Worm (Caenorhabditis elegans) whole organism, L4 larva: ENCODE data around the gene aagr-2.
"Not testable (repeated sequence)": the region's sequence is repeated elsewhere in the genome, so short reads cannot be mapped to it uniquely, and the experiment has no call there.

Experiments
- F26F4.8 ChIP-seq: fragments of 200-800 bp; sonication (Bioruptor generic); conservative IDR thresholded peaks from 2 replicates; pipeline ENCODE4 v1.3.6; 2022; ENCODE audit warnings: missing genetic modification characterization, missing compliant biosample characterization
- F49E8.2 ChIP-seq: sonication (generic microtip); optimal IDR thresholded peaks from 2 replicates; lab custom pipeline; 2016; ENCODE audit warnings: missing compliant biosample characterization, mild to moderate bottlenecking, missing genetic modification characterization, borderline replicate concordance
- T26A8.4 ChIP-seq: fragments of 200-800 bp; sonication (Bioruptor generic); IDR thresholded peaks from 2 replicates; pipeline ENCODE4 v1.3.6; 2022; ENCODE audit warnings: missing genetic modification characterization, missing compliant biosample characterization
- Y105C5A.15 ChIP-seq: fragments of 200-800 bp; sonication (Bioruptor generic); IDR thresholded peaks from 2 replicates; pipeline ENCODE4 v1.3.6; 2022; ENCODE audit warnings: missing genetic modification characterization, missing compliant biosample characterization
- Y48G9A.11 ChIP-seq: fragments of 200-800 bp; sonication (Bioruptor generic); IDR thresholded peaks from 2 replicates; pipeline ENCODE4 v1.3.6; 2022; ENCODE audit warnings: missing genetic modification reagents, missing genetic modification characterization, missing compliant biosample characterization
- ZK337.2 ChIP-seq: fragments of 200-800 bp; sonication (Bioruptor generic); IDR thresholded peaks from 2 replicates; pipeline ENCODE4 v1.3.6; 2022; ENCODE audit warnings: missing genetic modification reagents, missing genetic modification characterization, missing compliant biosample characterization
- aha-1 ChIP-seq: fragments of 150-350 bp; peaks from one replicate; lab custom pipeline; 2014; ENCODE audit warnings: missing biosample characterization, missing genetic modification characterization
- aly-2 ChIP-seq: sonication (generic microtip); optimal IDR thresholded peaks from 2 replicates; lab custom pipeline; 2018; ENCODE audit warnings: missing biosample characterization, missing genetic modification characterization
- arid-1 ChIP-seq: fragments of 200-800 bp; sonication (Bioruptor generic); conservative IDR thresholded peaks from 2 replicates; pipeline ENCODE4 v1.3.6; 2022; ENCODE audit warnings: missing genetic modification reagents, missing genetic modification characterization, missing compliant biosample characterization
- ceh-44 ChIP-seq: fragments of 200-800 bp; sonication (Bioruptor generic); IDR thresholded peaks from 2 replicates; pipeline ENCODE4 v1.3.6; 2022; ENCODE audit warnings: missing genetic modification reagents, missing genetic modification characterization, missing compliant biosample characterization
- dmd-6 ChIP-seq: fragments of 200-800 bp; sonication (Bioruptor generic); IDR thresholded peaks from 2 replicates; pipeline ENCODE4 v1.3.6; 2022; ENCODE audit warnings: missing genetic modification reagents, missing genetic modification characterization, missing compliant biosample characterization
- dmd-8 ChIP-seq: fragments of 200-800 bp; sonication (Bioruptor generic); IDR thresholded peaks from 2 replicates; pipeline ENCODE4 v1.3.6; 2022; ENCODE audit warnings: missing genetic modification characterization, missing compliant biosample characterization
- dve-1 ChIP-seq: sonication (generic microtip); optimal IDR thresholded peaks from 2 replicates; lab custom pipeline; 2017; ENCODE audit warnings: antibody characterized with exemption, mild to moderate bottlenecking, missing genetic modification characterization, missing compliant biosample characterization; ENCODE audit not compliant: insufficient read depth
- egl-43 ChIP-seq: fragments of 200-800 bp; sonication (Bioruptor generic); IDR thresholded peaks from 2 replicates; pipeline ENCODE4 v1.3.6; 2022; ENCODE audit warnings: missing genetic modification reagents, missing genetic modification characterization, missing compliant biosample characterization
- hlh-11 ChIP-seq: fragments of 200-800 bp; sonication (Bioruptor generic); optimal IDR thresholded peaks from 2 replicates; lab custom pipeline; 2018; ENCODE audit warnings: mild to moderate bottlenecking, missing genetic modification characterization, missing compliant biosample characterization
- jun-1 ChIP-seq: fragments of 150-350 bp; optimal IDR thresholded peaks from 2 replicates; lab custom pipeline; 2014; ENCODE audit warnings: missing biosample characterization, missing genetic modification reagents, missing genetic modification characterization
- lir-3 ChIP-seq: sonication (generic microtip); optimal IDR thresholded peaks from 2 replicates; lab custom pipeline; 2016; ENCODE audit warnings: mild to moderate bottlenecking, missing genetic modification characterization, missing compliant biosample characterization
- lsy-2 ChIP-seq, 2 experiments: fragments of 150-350 bp in 1 of 2; sonication (generic microtip) in 1 of 2; optimal IDR thresholded peaks; 2 replicates each; lab custom pipeline; 2014 to 2017; ENCODE audit warnings: missing biosample characterization in 2 of 2, missing genetic modification characterization in 2 of 2
- mdt-29 ChIP-seq: fragments of 200-800 bp; sonication (Bioruptor generic); IDR thresholded peaks from 2 replicates; pipeline ENCODE4 v1.3.6; 2022; ENCODE audit warnings: missing genetic modification reagents, missing genetic modification characterization, missing compliant biosample characterization
- nhr-237 ChIP-seq: sonication (generic microtip); optimal IDR thresholded peaks from 2 replicates; lab custom pipeline; 2017; ENCODE audit warnings: missing biosample characterization, missing genetic modification characterization
- nhr-28 ChIP-seq: fragments of 150-350 bp; optimal IDR thresholded peaks from 2 replicates; lab custom pipeline; 2014; ENCODE audit warnings: missing biosample characterization, missing genetic modification characterization
- nhr-42 ChIP-seq: fragments of 200-800 bp; sonication (Bioruptor generic); IDR thresholded peaks from 2 replicates; pipeline ENCODE4 v1.3.6; 2022; ENCODE audit warnings: missing genetic modification characterization, missing compliant biosample characterization
- pqm-1 ChIP-seq: sonication (generic microtip); optimal IDR thresholded peaks from 2 replicates; lab custom pipeline; 2017; ENCODE audit warnings: missing biosample characterization, missing genetic modification characterization
- skn-1 ChIP-seq: fragments of 150-350 bp; optimal IDR thresholded peaks from 2 replicates; lab custom pipeline; 2014; ENCODE audit warnings: missing biosample characterization, missing genetic modification characterization
- spr-1 ChIP-seq: sonication (generic microtip); optimal IDR thresholded peaks from 2 replicates; lab custom pipeline; 2016; ENCODE audit warnings: mild to moderate bottlenecking, missing genetic modification characterization, missing compliant biosample characterization
- tra-1 ChIP-seq: fragments of 200-800 bp; sonication (Bioruptor generic); IDR thresholded peaks from 2 replicates; pipeline ENCODE4 v1.3.6; 2022; ENCODE audit warnings: missing genetic modification reagents, missing genetic modification characterization, missing compliant biosample characterization
- unc-130 ChIP-seq: sonication (generic microtip); optimal IDR thresholded peaks from 2 replicates; lab custom pipeline; 2016; ENCODE audit warnings: missing genetic modification reagents, missing genetic modification characterization, missing compliant biosample characterization
- unc-62 ChIP-seq, 3 experiments: fragments of 150-350 bp in 1 of 3; sonication (generic microtip); optimal IDR thresholded peaks in 2 of 3; peaks in 1 of 3; 1 replicate in 1 of 3; 2 replicates in 2 of 3; lab custom pipeline; 2014 to 2017; ENCODE audit warnings: missing biosample characterization in 3 of 3, missing genetic modification characterization in 3 of 3, missing genetic modification reagents in 3 of 3, missing genotype in 1 of 3
- vab-7 ChIP-seq: fragments of 200-800 bp; sonication (Bioruptor generic); IDR thresholded peaks from 2 replicates; pipeline ENCODE4 v1.3.6; 2022; ENCODE audit warnings: missing genetic modification reagents, missing genetic modification characterization, missing compliant biosample characterization
- zfp-3 ChIP-seq: fragments of 200-800 bp; sonication (Bioruptor generic); conservative IDR thresholded peaks from 2 replicates; pipeline ENCODE4 v1.3.6; 2022; ENCODE audit warnings: missing genetic modification reagents, missing genetic modification characterization, missing compliant biosample characterization
- zip-11 ChIP-seq: fragments of 200-800 bp; sonication (Bioruptor generic); IDR thresholded peaks from 2 replicates; pipeline ENCODE4 v1.3.6; 2022; ENCODE audit warnings: missing genetic modification characterization, missing compliant biosample characterization
- ztf-7 ChIP-seq: fragments of 150-350 bp; optimal IDR thresholded peaks from 2 replicates; lab custom pipeline; 2014; ENCODE audit warnings: missing biosample characterization, missing genetic modification characterization

aagr-2 gene

DNA sequence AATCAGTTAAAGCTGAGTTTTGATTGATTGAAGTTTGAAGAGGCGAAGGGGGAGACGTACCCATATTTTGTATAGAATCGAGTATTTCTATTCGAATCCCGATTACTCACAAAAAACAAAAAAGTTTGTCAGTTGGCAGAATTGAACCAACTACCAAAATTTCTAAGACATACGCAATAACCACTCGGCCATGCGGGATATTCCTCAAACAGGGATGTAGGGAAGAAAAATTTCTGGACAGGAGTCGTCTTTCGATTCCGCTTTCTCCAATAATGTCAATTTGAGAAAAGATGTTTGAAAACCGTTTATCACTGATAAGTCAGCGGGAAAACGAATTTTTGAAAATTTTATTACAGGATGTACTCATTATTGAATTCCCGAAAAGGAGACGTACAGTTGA is 3.3 kb upstream of the aagr-2 start (continued):
- TF ChIP-seq dmd-6 (GFP tag; lab: Robert Waterston, UW) (peak; percentile 12; the same call in 1 of the 2 replicates), egl-43 (GFP tag; lab: Robert Waterston, UW) (peak; percentile 90), ceh-44 (GFP tag; lab: Robert Waterston, UW) (peak; percentile 76), arid-1 (GFP tag; lab: Robert Waterston, UW) (peak; percentile 92), vab-7 (GFP tag; lab: Robert Waterston, UW) (peak; percentile 82), dmd-8 (GFP tag; lab: Robert Waterston, UW) (peak; percentile 82), zfp-3 (GFP tag; lab: Robert Waterston, UW) (peak; percentile 70; the same call in 1 of the 2 replicates), tra-1 (GFP tag; lab: Robert Waterston, UW) (peak; percentile 88), Y105C5A.15 (GFP tag; lab: Robert Waterston, UW) (peak; percentile 87; the same call in 1 of the 2 replicates), zip-11 (GFP tag; lab: Robert Waterston, UW) (0 out of 2 replicates have a peak, but pooled peaks have one; percentile 18), mdt-29 (GFP tag; lab: Robert Waterston, UW) (peak; percentile 50; the same call in 1 of the 2 replicates), T26A8.4 (GFP tag; lab: Robert Waterston, UW) (peak; percentile 73), F26F4.8 (peak; percentile 87), ZK337.2 (peak; percentile 76; the same call in 1 of the 2 replicates)

ce11 chrII:4924729-4925128 is 319 bp downstream of the aagr-2 start:
- TF ChIP-seq unc-62 (GFP tag; optimal IDR thresholded peaks at IDR 0.05 in 1 of 2; lab: Kevin White, UChicago) (peak in 1 of 2 experiments; percentile 96), unc-62 (tag; optimal IDR thresholded peaks at IDR 0.05; lab: Kevin White, UChicago) (no peak), aha-1 (peak; percentile 12), F26F4.8 (no peak)

ce11 chrII:4920608-4921007 is 4.4 kb downstream of the aagr-2 start:
- TF ChIP-seq nhr-28 (peak; percentile 17), hlh-11 (tag; lab: Kevin White, UChicago) (peak; percentile 6), pqm-1 (peak; percentile 63), ztf-7 (tag; lab: Kevin White, UChicago) (no peak), egl-43 (GFP tag; lab: Robert Waterston, UW) (no peak), dve-1 (tag; lab: Kevin White, UChicago) (peak; percentile 42)

DNA sequence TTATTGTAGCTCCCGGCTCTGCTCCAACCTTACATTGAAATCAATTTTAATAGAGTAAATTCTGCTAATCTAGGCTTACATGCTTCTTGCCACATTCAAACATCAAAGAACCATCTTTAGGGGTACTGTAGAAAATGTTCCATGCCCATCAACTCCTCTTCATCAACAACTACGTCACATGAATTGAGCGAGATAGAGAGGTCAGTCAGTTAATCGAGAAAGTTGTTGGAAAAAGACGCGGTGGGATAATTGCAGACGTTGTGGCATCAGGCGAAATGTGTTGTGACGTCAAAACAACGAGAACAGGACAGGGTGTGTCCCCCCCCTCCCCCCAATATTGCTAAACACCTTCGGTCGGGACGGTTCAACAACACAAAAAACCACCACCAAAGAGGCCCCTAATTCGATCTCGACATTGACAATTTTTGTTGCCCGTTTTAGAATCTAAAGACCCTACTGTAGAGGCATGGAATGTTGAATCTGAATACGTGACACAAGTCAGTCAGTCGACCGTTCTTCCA is 6.5 kb downstream of the aagr-2 start:
- TF ChIP-seq jun-1 (tag; lab: Kevin White, UChicago) (no peak), nhr-42 (GFP tag; lab: Robert Waterston, UW) (no peak), unc-62 (GFP tag; optimal IDR thresholded peaks at IDR 0.05 in 1 of 2; lab: Kevin White, UChicago) (peak in 1 of 2 experiments; percentile 62), unc-62 (tag; optimal IDR thresholded peaks at IDR 0.05; lab: Kevin White, UChicago) (no peak), nhr-237 (tag; lab: Kevin White, UChicago) (no peak)
- TF ChIP-seq, all 104 proteins: peak for 1

- TF ChIP-seq hlh-11 (tag; lab: Kevin White, UChicago); Y48G9A.11 (GFP tag; lab: Robert Waterston, UW); aly-2: not testable (repeated sequence)
Observed at ce11 chrII:4916462-4916861, 8.6 kb downstream of the aagr-2 start, which contains the start of gene msp-31. Gene msp-31, minus strand, starts transcription at chrII:4916562.

ce11 chrII:4915572-4915971 is 9.5 kb downstream of the aagr-2 start:
- TF ChIP-seq aha-1 (peak; percentile 48), spr-1 (tag; lab: Kevin White, UChicago) (no peak)
- TF ChIP-seq, all 104 proteins: peak for 1

DNA sequence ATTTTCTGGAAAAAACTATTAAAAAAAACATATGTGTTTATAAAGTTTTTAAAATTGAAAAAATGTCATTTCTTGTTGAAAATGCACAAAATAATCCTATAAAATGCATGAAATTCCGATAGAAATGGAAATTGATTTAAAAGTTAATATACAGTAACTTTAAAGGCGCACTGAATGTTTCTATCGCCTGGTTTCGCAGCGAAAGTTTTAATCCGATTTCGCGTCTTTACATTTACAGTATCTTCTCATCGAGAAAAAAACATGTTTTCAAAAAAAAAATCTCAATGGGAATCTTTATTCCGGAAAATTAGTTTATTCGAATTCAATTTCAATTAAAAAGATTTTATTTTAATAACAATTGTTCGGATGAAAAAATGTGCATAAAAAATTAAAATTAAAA is 10.8 kb downstream of the aagr-2 start, which contains the start of gene R05F9.11:
R05F9.11 (minus strand) TSS at position 5 of the 400 bp plus-strand sequence.
- TF ChIP-seq lir-3, result no peak
- peak; percentile 10 for TF ChIP-seq unc-130 (GFP tag; lab: Kevin White, UChicago)
- TF ChIP-seq lsy-2 (tag; optimal IDR thresholded peaks at IDR 0.05; lab: Kevin White, UChicago), result peak in 1 of 2 experiments; percentile 58
- no peak for TF ChIP-seq skn-1
- TF ChIP-seq F49E8.2 (tag; lab: Kevin White, UChicago), result peak; percentile 10
